Worm (Caenorhabditis elegans) whole organism, mixed stage, embryonic: Measurements from ENCODE around the gene pals-31.

Experiments used
- ces-1 ChIP-seq: fragments of 150-350 bp; optimal IDR thresholded peaks from 2 replicates; lab custom pipeline; 2014; ENCODE audit warnings: missing biosample characterization, missing genetic modification reagents, missing genetic modification characterization
- mls-2 ChIP-seq: sonication (generic microtip); optimal IDR thresholded peaks from 2 replicates; lab custom pipeline; 2016; ENCODE audit warnings: mild to moderate bottlenecking, missing genetic modification characterization, moderate library complexity, missing compliant biosample characterization
- unc-39 ChIP-seq: fragments of 150-350 bp; optimal IDR thresholded peaks from 2 replicates; lab custom pipeline; 2014; ENCODE audit warnings: missing biosample characterization, missing genetic modification characterization

DNA sequence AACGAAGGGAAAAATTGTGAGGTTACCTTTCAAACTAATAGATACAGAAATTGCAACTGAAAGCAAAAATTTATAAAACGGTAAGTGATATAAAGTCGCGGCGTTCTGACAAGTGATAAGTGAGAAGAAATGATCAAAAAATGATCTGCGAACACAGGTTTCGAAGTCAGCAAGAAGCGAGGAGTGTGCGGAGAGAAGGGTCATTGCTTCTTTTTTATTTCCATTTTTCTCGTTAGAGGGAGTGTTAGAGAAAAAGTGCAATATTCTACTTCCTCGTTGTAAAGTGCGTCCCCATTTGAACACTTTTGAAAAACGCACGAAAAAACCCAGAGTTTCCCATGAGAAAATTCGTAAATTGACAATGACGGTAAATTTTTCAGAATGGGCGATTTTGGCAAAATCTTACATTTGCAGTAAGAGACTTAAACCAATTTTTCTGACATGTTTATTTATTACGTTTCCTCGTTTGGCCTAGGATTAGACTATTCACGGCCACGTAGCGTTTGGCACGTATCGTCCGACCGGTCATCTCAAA lies 40.2 kb downstream of the pals-31 start, which contains the start of the genes fbxa-72 and srx-21:
- TF ChIP-seq mls-2 (tag; lab: Kevin White, UChicago) = no peak
- TF ChIP-seq ces-1 (GFP tag; lab: Kevin White, UChicago) = no peak
- TF ChIP-seq unc-39 (tag; lab: Kevin White, UChicago) = no peak
